Fruit fly (Drosophila melanogaster) whole organism, adult: Measurements from ENCODE around the gene CheA7a.

Source experiments
- CG12768 ChIP-seq: fragments of 200-800 bp; sonication (Bioruptor generic); optimal IDR thresholded peaks from 2 replicates; lab custom pipeline; 2017; ENCODE audit warnings: missing biosample characterization, missing genetic modification characterization, mild to moderate bottlenecking, moderate library complexity, missing genetic modification reagents
- Mnt ChIP-seq: fragments of 200-800 bp; sonication (Bioruptor generic); optimal IDR thresholded peaks from 2 replicates; lab custom pipeline; 2016; ENCODE audit warnings: missing biosample characterization, mild to moderate bottlenecking, missing genetic modification characterization
- bab1 ChIP-seq: fragments of 200-800 bp; sonication (Bioruptor generic); optimal IDR thresholded peaks from 3 replicates; lab custom pipeline; 2019; ENCODE audit warnings: missing biosample characterization, mild to moderate bottlenecking, missing genetic modification characterization, moderate library complexity
- ovo ChIP-seq: fragments of 200-800 bp; sonication (Bioruptor generic); optimal IDR thresholded peaks from 2 replicates; lab custom pipeline; 2016; ENCODE audit warnings: missing biosample characterization, missing genetic modification characterization
- pad ChIP-seq: fragments of 200-800 bp; sonication (Bioruptor generic); optimal IDR thresholded peaks from 3 replicates; lab custom pipeline; 2017; ENCODE audit warnings: missing biosample characterization, missing genetic modification characterization, mild to moderate bottlenecking, moderate library complexity, missing genetic modification reagents

DNA sequence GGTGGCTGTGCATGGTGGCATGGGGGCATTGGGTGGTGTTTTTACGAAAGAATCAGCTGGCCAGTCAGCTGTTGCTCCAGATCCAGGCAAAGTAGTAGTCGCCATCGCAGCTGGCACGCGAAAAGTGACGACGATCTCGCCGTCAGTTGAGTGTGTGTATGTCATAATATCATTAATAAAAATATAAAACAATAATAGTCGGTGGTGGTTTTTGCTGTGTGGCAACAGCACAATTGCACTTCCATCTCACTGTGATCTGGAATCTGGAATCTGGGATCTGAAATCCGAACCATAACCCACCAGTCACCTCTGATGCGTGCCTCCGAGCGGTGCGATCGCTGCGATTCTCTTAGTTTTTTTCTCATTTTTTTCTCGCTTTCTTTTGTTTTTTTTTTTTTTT lies 40.4 kb downstream of the CheA7a start, which contains the start of gene rumpel:
- no peak for TF ChIP-seq ovo (GFP tag; lab: Kevin White, UChicago)
- no peak for TF ChIP-seq CG12768 (GFP tag; lab: Kevin White, UChicago)
- TF ChIP-seq pad (GFP tag; lab: Kevin White, UChicago), result no peak
- TF ChIP-seq Mnt (GFP tag; lab: Kevin White, UChicago), result no peak
- no peak for TF ChIP-seq bab1 (GFP tag; lab: Kevin White, UChicago)
